Fruit fly (Drosophila melanogaster) whole organism, embryonic: ENCODE results near the gene CCDC151.
A peak's percentile ranks its signal among the peaks of the same experiment; 100 is the strongest.

Experiments
- ATbp ChIP-seq: fragments of 200-800 bp; sonication (Bioruptor generic); optimal IDR thresholded peaks from 2 replicates; lab custom pipeline; 2017; ENCODE audit warnings: missing biosample characterization, mild to moderate bottlenecking, missing genetic modification characterization, missing genetic modification reagents
- Bgb ChIP-seq: fragments of 200-800 bp; sonication (Bioruptor generic); IDR thresholded peaks from 2 replicates; pipeline ENCODE4 v1.3.6; 2022; ENCODE audit warnings: missing biosample characterization, missing genetic modification characterization; ENCODE audit not compliant: partially characterized antibody
- C15 ChIP-seq: fragments of 200-800 bp; sonication (Bioruptor generic); IDR thresholded peaks from 3 replicates; pipeline ENCODE4 v1.3.6; 2022; ENCODE audit warnings: missing biosample characterization, missing genetic modification characterization
- CG10321 ChIP-seq: fragments of 200-800 bp; sonication (Bioruptor generic); IDR thresholded peaks from 2 replicates; pipeline ENCODE4 v1.3.6; 2022; ENCODE audit warnings: missing biosample characterization, missing genetic modification characterization
- CG11398 ChIP-seq: fragments of 200-800 bp; sonication (Bioruptor generic); optimal IDR thresholded peaks from 2 replicates; lab custom pipeline; 2016; ENCODE audit warnings: missing biosample characterization, missing genetic modification characterization
- CG1233 ChIP-seq: fragments of 200-800 bp; sonication (Bioruptor generic); optimal IDR thresholded peaks from 4 replicates; lab custom pipeline; 2018; ENCODE audit warnings: missing biosample characterization, mild to moderate bottlenecking, missing genetic modification characterization
- CG13624 ChIP-seq: fragments of 200-800 bp; sonication (Bioruptor generic); optimal IDR thresholded peaks from 2 replicates; lab custom pipeline; 2016; ENCODE audit warnings: missing biosample characterization, missing genetic modification characterization
- CG13775 ChIP-seq: fragments of 200-800 bp; sonication (Bioruptor generic); optimal IDR thresholded peaks from 3 replicates; lab custom pipeline; 2017; ENCODE audit warnings: missing biosample characterization, mild to moderate bottlenecking, missing genetic modification characterization
- CG14667 ChIP-seq: fragments of 200-800 bp; sonication (Bioruptor generic); IDR thresholded peaks from 2 replicates; pipeline ENCODE4 v1.3.6; 2022; ENCODE audit warnings: missing biosample characterization, missing genetic modification characterization
- CG1647 ChIP-seq: fragments of 200-800 bp; sonication (Bioruptor generic); optimal IDR thresholded peaks from 3 replicates; lab custom pipeline; 2016; ENCODE audit warnings: missing biosample characterization, missing genetic modification characterization
- CG16815 ChIP-seq: fragments of 200-800 bp; sonication (Bioruptor generic); optimal IDR thresholded peaks from 3 replicates; lab custom pipeline; 2017; ENCODE audit warnings: missing biosample characterization, mild to moderate bottlenecking, missing genetic modification characterization
- CG17802 ChIP-seq: fragments of 200-800 bp; sonication (Bioruptor generic); optimal IDR thresholded peaks from 2 replicates; lab custom pipeline; 2018; ENCODE audit warnings: missing biosample characterization, mild to moderate bottlenecking, missing genetic modification characterization, moderate library complexity
- CG1832 ChIP-seq: fragments of 200-800 bp; sonication (Bioruptor generic); optimal IDR thresholded peaks from 2 replicates; lab custom pipeline; 2017; ENCODE audit warnings: missing biosample characterization, mild to moderate bottlenecking, missing genetic modification characterization, inconsistent platforms
- CG18476 ChIP-seq: fragments of 200-800 bp; sonication (Bioruptor generic); optimal IDR thresholded peaks from 2 replicates; lab custom pipeline; 2016; ENCODE audit warnings: missing biosample characterization, mild to moderate bottlenecking, missing genetic modification characterization
- CG18619 ChIP-seq: fragments of 200-800 bp; sonication (Bioruptor generic); optimal IDR thresholded peaks from 3 replicates; lab custom pipeline; 2017; ENCODE audit warnings: missing biosample characterization, mild to moderate bottlenecking, missing genetic modification characterization
- CG3281 ChIP-seq: fragments of 200-800 bp; sonication (Bioruptor generic); optimal IDR thresholded peaks from 3 replicates; lab custom pipeline; 2017; ENCODE audit warnings: missing biosample characterization, mild to moderate bottlenecking, missing genetic modification characterization
- CG42726 ChIP-seq: fragments of 200-800 bp; sonication (Bioruptor generic); IDR thresholded peaks from 2 replicates; pipeline ENCODE4 v1.3.6; 2022; ENCODE audit warnings: missing biosample characterization, missing genetic modification characterization; ENCODE audit not compliant: partially characterized antibody
- CG4404 ChIP-seq: fragments of 200-800 bp; sonication (Bioruptor generic); IDR thresholded peaks from 2 replicates; pipeline ENCODE4 v1.3.6; 2022; ENCODE audit warnings: missing biosample characterization, missing genetic modification characterization
- CG7357 ChIP-seq: fragments of 200-800 bp; sonication (Bioruptor generic); IDR thresholded peaks from 3 replicates; pipeline ENCODE4 v1.3.6; 2022; ENCODE audit warnings: missing biosample characterization, missing genetic modification characterization
- CG8478 ChIP-seq: fragments of >200 bp; optimal IDR thresholded peaks from 2 replicates; lab custom pipeline; 2018
- CG8924 ChIP-seq: fragments of 200-800 bp; optimal IDR thresholded peaks from 3 replicates; lab custom pipeline; 2019; ENCODE audit warnings: missing biosample characterization, mild to moderate bottlenecking, missing genetic modification characterization, moderate library complexity
- CG9437 ChIP-seq: fragments of 200-800 bp; sonication (Bioruptor generic); optimal IDR thresholded peaks from 2 replicates; lab custom pipeline; 2018; ENCODE audit warnings: missing biosample characterization, mild to moderate bottlenecking, missing genetic modification characterization
- D ChIP-seq, 2 experiments: fragments of 200-800 bp in 1 of 2; fragments of >200 bp in 1 of 2; sonication (Bioruptor generic) in 1 of 2; optimal IDR thresholded peaks; 2 replicates in 1 of 2; 3 replicates in 1 of 2; lab custom pipeline; 2017; ENCODE audit warnings: mild to moderate bottlenecking in 1 of 2, missing biosample characterization in 1 of 2, missing genetic modification characterization in 1 of 2, missing genetic modification reagents in 1 of 2
- Dad ChIP-seq: fragments of 200-800 bp; sonication (Bioruptor generic); optimal IDR thresholded peaks from 3 replicates; lab custom pipeline; 2016; ENCODE audit warnings: missing biosample characterization, missing genetic modification characterization
- Deaf1 ChIP-seq: fragments of 200-800 bp; optimal IDR thresholded peaks from 3 replicates; lab custom pipeline; 2019; ENCODE audit warnings: missing biosample characterization, mild to moderate bottlenecking, missing genetic modification characterization, moderate library complexity
- GATAe ChIP-seq: fragments of 200-800 bp; sonication (Bioruptor generic); conservative IDR thresholded peaks from 2 replicates; pipeline ENCODE4 v1.3.6; 2022; ENCODE audit warnings: missing biosample characterization, missing genetic modification characterization
- Mes4 ChIP-seq: fragments of 200-800 bp; sonication (Bioruptor generic); optimal IDR thresholded peaks from 2 replicates; lab custom pipeline; 2016; ENCODE audit warnings: missing biosample characterization, missing genetic modification characterization
- Ravus ChIP-seq: fragments of 200-800 bp; sonication (Bioruptor generic); IDR thresholded peaks from 2 replicates; pipeline ENCODE4 v1.3.6; 2022; ENCODE audit warnings: missing biosample characterization, missing genetic modification characterization
- Sin3A ChIP-seq: fragments of >200 bp; optimal IDR thresholded peaks from 2 replicates; lab custom pipeline; 2018
- Sry-β ChIP-seq: fragments of 200-800 bp; sonication (Bioruptor generic); optimal IDR thresholded peaks from 2 replicates; lab custom pipeline; 2018; ENCODE audit warnings: missing biosample characterization, mild to moderate bottlenecking, missing genetic modification characterization, moderate library complexity
- Ssrp ChIP-seq: fragments of 200-800 bp; sonication (Bioruptor generic); optimal IDR thresholded peaks from 2 replicates; lab custom pipeline; 2018; ENCODE audit warnings: missing biosample characterization, mild to moderate bottlenecking, missing genetic modification characterization, moderate library complexity
- Vsx1 ChIP-seq: fragments of 200-800 bp; sonication (Bioruptor generic); optimal IDR thresholded peaks from 2 replicates; lab custom pipeline; 2017; ENCODE audit warnings: missing biosample characterization, mild to moderate bottlenecking, missing genetic modification characterization, missing genetic modification reagents
- al ChIP-seq: fragments of 200-800 bp; sonication (Bioruptor generic); IDR thresholded peaks from 2 replicates; pipeline ENCODE4 v1.3.6; 2022; ENCODE audit warnings: missing biosample characterization, missing genetic modification characterization
- chinmo ChIP-seq: fragments of 200-800 bp; sonication (Bioruptor generic); IDR thresholded peaks from 4 replicates; pipeline ENCODE4 v1.3.6; 2022; ENCODE audit warnings: missing biosample characterization, missing genetic modification characterization; ENCODE audit not compliant: partially characterized antibody
- chm ChIP-seq: fragments of 200-800 bp; sonication (Bioruptor generic); IDR thresholded peaks from 2 replicates; pipeline ENCODE4 v1.3.6; 2022; ENCODE audit warnings: missing biosample characterization, missing genetic modification characterization
- disco-r ChIP-seq: fragments of 200-800 bp; sonication (Bioruptor generic); optimal IDR thresholded peaks from 2 replicates; lab custom pipeline; 2016; ENCODE audit warnings: missing biosample characterization, missing genetic modification characterization
- lab ChIP-seq: fragments of 200-800 bp; sonication (Bioruptor generic); optimal IDR thresholded peaks from 3 replicates; lab custom pipeline; 2017; ENCODE audit warnings: missing biosample characterization, missing genetic modification characterization, mild to moderate bottlenecking, moderate library complexity, missing genetic modification reagents
- nau ChIP-seq: fragments of 200-800 bp; sonication (Bioruptor generic); optimal IDR thresholded peaks from 3 replicates; lab custom pipeline; 2017; ENCODE audit warnings: missing biosample characterization, mild to moderate bottlenecking, missing genetic modification characterization, missing genetic modification reagents
- otp ChIP-seq: fragments of 200-800 bp; sonication (Bioruptor generic); IDR thresholded peaks from 3 replicates; pipeline ENCODE4, ENCODE4 v1.3.6; 2022; ENCODE audit warnings: missing biosample characterization, missing genetic modification characterization
- ranshi ChIP-seq: fragments of 200-800 bp; sonication (Bioruptor generic); IDR thresholded peaks from 2 replicates; pipeline ENCODE4 v1.3.6; 2022; ENCODE audit warnings: missing biosample characterization, missing genetic modification characterization
- sens-2 ChIP-seq: fragments of 200-800 bp; sonication (Bioruptor generic); IDR thresholded peaks from 2 replicates; pipeline ENCODE4 v1.3.6; 2022; ENCODE audit warnings: missing biosample characterization, missing genetic modification characterization
- sim ChIP-seq: fragments of 200-800 bp; sonication (Bioruptor generic); IDR thresholded peaks from 2 replicates; pipeline ENCODE4 v1.3.6; 2022; ENCODE audit warnings: missing biosample characterization, missing genetic modification characterization
- so ChIP-seq: fragments of 200-800 bp; sonication (Bioruptor generic); IDR thresholded peaks from 3 replicates; pipeline ENCODE4 v1.3.6; 2022; ENCODE audit warnings: missing biosample characterization, missing genetic modification characterization

Gene CCDC151

dm6 chr3L:11927287-11927743 is 46.1 kb downstream of the CCDC151 start, which contains the start of gene byn (continued):
- TF ChIP-seq CG1647 (GFP tag; lab: Kevin White, UChicago) (no peak), Dad (GFP tag; lab: Kevin White, UChicago) (no peak), nau (GFP tag; lab: Kevin White, UChicago) (no peak), C15 (GFP tag; lab: Robert Waterston, UW) (no peak), CG8924 (tag; lab: Kevin White, UChicago) (no peak), ATbp (GFP tag; lab: Kevin White, UChicago) (no peak), sim (GFP tag; lab: Robert Waterston, UW) (no peak), otp (GFP tag; lab: Robert Waterston, UW) (0 out of 3 replicates have a peak, but pooled peaks have one; percentile 31), sens-2 (no peak), Sry-β (no peak), Sin3A (lab: Kevin White, UChicago) (no peak), Ravus (no peak), CG1233 (GFP tag; lab: Kevin White, UChicago) (no peak), CG18476 (GFP tag; lab: Kevin White, UChicago) (no peak), CG7357 (GFP tag; lab: Robert Waterston, UW) (no peak), CG17802 (tag; lab: Kevin White, UChicago) (no peak), GATAe (no peak), Bgb (no peak), Deaf1 (tag; lab: Kevin White, UChicago) (peak; percentile 64), CG9437 (GFP tag; lab: Kevin White, UChicago) (no peak), CG18619 (GFP tag; lab: Kevin White, UChicago) (no peak), CG13624 (no peak), lab (no peak), disco-r (GFP tag; lab: Kevin White, UChicago) (no peak), CG16815 (no peak), CG13775 (GFP tag; lab: Kevin White, UChicago) (no peak), CG8478 (peak; percentile 44), CG1832 (GFP tag; lab: Kevin White, UChicago) (peak; percentile 84), CG14667 (no peak), CG4404 (GFP tag; lab: Robert Waterston, UW) (no peak), al (no peak), CG3281 (GFP tag; lab: Kevin White, UChicago) (no peak), CG42726 (GFP tag; lab: Robert Waterston, UW) (0 out of 2 replicates have a peak, but pooled peaks have one; percentile 32), Mes4 (GFP tag; lab: Kevin White, UChicago) (no peak), chm (GFP tag; lab: Robert Waterston, UW) (no peak), D (optimal IDR thresholded peaks at IDR 0.05; lab: Kevin White, UChicago) (no peak), D (GFP tag; optimal IDR thresholded peaks at IDR 0.05; lab: Kevin White, UChicago) (no peak), ranshi (0 out of 2 replicates have a peak, but pooled peaks have one; percentile 16), chinmo (GFP tag; lab: Robert Waterston, UW) (0 out of 4 replicates have a peak, but pooled peaks have one; percentile 31), CG10321 (GFP tag; lab: Robert Waterston, UW) (peak; percentile 91), so (GFP tag; lab: Robert Waterston, UW) (no peak), Ssrp (tag; lab: Kevin White, UChicago) (no peak), CG11398 (GFP tag; lab: Kevin White, UChicago) (no peak), Vsx1 (GFP tag; lab: Kevin White, UChicago) (no peak)
